Fruit fly (Drosophila melanogaster): Measurements from ENCODE around the gene Trmt61.

Trmt61 gene

dm6 chr3R:26106595-26107152 is 47.4 kb downstream of the Trmt61 start, which contains the start of gene Cipc (continued):
- TF ChIP-seq Hr78 (GFP tag; optimal IDR thresholded peaks at IDR 0.05): no peak
- peak; percentile 79 for TF ChIP-seq scrt (GFP tag; optimal IDR thresholded peaks at IDR 0.05)
- peak; percentile 37 for TF ChIP-seq Dip3 (GFP tag; optimal IDR thresholded peaks at IDR 0.05)
- peak; percentile 83 for TF ChIP-seq BtbVII (GFP tag; optimal IDR thresholded peaks at IDR 0.05)
- peak; percentile 89 for TF ChIP-seq gro (GFP tag; optimal IDR thresholded peaks at IDR 0.05)
- peak; percentile 39; the same call in 1 of the 3 replicates for TF ChIP-seq CG34422 (GFP tag; IDR thresholded peaks at IDR 0.05)
- TF ChIP-seq Usf (GFP tag; optimal IDR thresholded peaks at IDR 0.05): no peak
- no peak for TF ChIP-seq ash1 (GFP tag; optimal IDR thresholded peaks at IDR 0.05)
- TF ChIP-seq ro (GFP tag; IDR thresholded peaks at IDR 0.05): no peak
- peak in 1 of 2 experiments; percentile 87 for TF ChIP-seq Eip74EF (GFP tag; optimal IDR thresholded peaks at IDR 0.05)
- TF ChIP-seq lmd (GFP tag; IDR thresholded peaks at IDR 0.05): peak; percentile 79
- peak; percentile 42 for TF ChIP-seq Ravus (GFP tag; IDR thresholded peaks at IDR 0.05)
- peak; percentile 17 for TF ChIP-seq CG12155 (GFP tag; optimal IDR thresholded peaks at IDR 0.05)
- TF ChIP-seq Sox100B (GFP tag; optimal IDR thresholded peaks at IDR 0.05): peak; percentile 90
- peak; percentile 52 for TF ChIP-seq kah (GFP tag; optimal IDR thresholded peaks at IDR 0.05)
- TF ChIP-seq CG16815 (GFP tag; optimal IDR thresholded peaks at IDR 0.05): peak; percentile 35
- TF ChIP-seq ranshi (GFP tag; IDR thresholded peaks at IDR 0.05): peak; percentile 66
- TF ChIP-seq CG6654 (GFP tag; optimal IDR thresholded peaks at IDR 0.05): peak; percentile 29
- peak; percentile 86 for TF ChIP-seq CG7839 (tag; optimal IDR thresholded peaks at IDR 0.05)
- peak; percentile 78 for TF ChIP-seq CG6689 (GFP tag; IDR thresholded peaks at IDR 0.05)
- TF ChIP-seq CG9876 (GFP tag; optimal IDR thresholded peaks at IDR 0.05): no peak
- TF ChIP-seq caup (GFP tag; optimal IDR thresholded peaks at IDR 0.05; ENCODE audit: severe bottlenecking): peak; percentile 92

dm6 chr3R:26108424-26108823 is 49.1 kb downstream of the Trmt61 start:
- TF ChIP-seq CG11696 (GFP tag; IDR thresholded peaks at IDR 0.05) (no peak), vnd (GFP tag; IDR thresholded peaks at IDR 0.05; ENCODE audit: partially characterized antibody) (no peak), sens (GFP tag) (peak; percentile 47), CG7987 (GFP tag; optimal IDR thresholded peaks at IDR 0.05) (peak; percentile 5), mirr (GFP tag; optimal IDR thresholded peaks at IDR 0.05) (peak; percentile 63), chm (GFP tag; IDR thresholded peaks at IDR 0.05) (no peak), CG9797 (GFP tag; optimal IDR thresholded peaks at IDR 0.05) (no peak), Scr (GFP tag; IDR thresholded peaks at IDR 0.05; ENCODE audit: partially characterized antibody) (no peak), Hmx (GFP tag; optimal IDR thresholded peaks at IDR 0.05) (no peak), CG2129 (GFP tag; IDR thresholded peaks at IDR 0.05; ENCODE audit: partially characterized antibody) (no peak), cwo (GFP tag; optimal IDR thresholded peaks at IDR 0.05) (peak; percentile 72), CG8924 (tag; optimal IDR thresholded peaks at IDR 0.05) (no peak), abd-A (tag; optimal IDR thresholded peaks at IDR 0.05) (peak; percentile 12), lab (GFP tag; optimal IDR thresholded peaks at IDR 0.05) (peak; percentile 8), slou (GFP tag; optimal IDR thresholded peaks at IDR 0.05) (no peak), Hmr (GFP tag; optimal IDR thresholded peaks at IDR 0.05) (peak; percentile 6), E2f2 (GFP tag; IDR thresholded peaks at IDR 0.05) (0 out of 2 replicates have a peak, but pooled peaks have one; percentile 7), chinmo (GFP tag; IDR thresholded peaks at IDR 0.05; ENCODE audit: partially characterized antibody) (0 out of 4 replicates have a peak, but pooled peaks have one; percentile 19), Aef1 (GFP tag; IDR thresholded peaks at IDR 0.05) (no peak), Pdp1 (GFP tag; optimal IDR thresholded peaks at IDR 0.05) (peak in 1 of 2 experiments; percentile 1), CG6765 (GFP tag; optimal IDR thresholded peaks at IDR 0.05) (no peak), CG12071 (GFP tag; optimal IDR thresholded peaks at IDR 0.05) (peak; percentile 2), br (optimal IDR thresholded peaks at IDR 0.05) (no peak), gro (GFP tag; optimal IDR thresholded peaks at IDR 0.05) (peak; percentile 1), salm (tag; optimal IDR thresholded peaks at IDR 0.05) (no peak), Med (GFP tag) (peak; percentile 67), dysf (GFP tag; IDR thresholded peaks at IDR 0.05) (peak; percentile 29; the same call in 1 of the 3 replicates), yki (optimal IDR thresholded peaks at IDR 0.05) (no peak), grn (GFP tag; optimal IDR thresholded peaks at IDR 0.05) (peak; percentile 63)
